Fruit fly (Drosophila melanogaster): ENCODE measurements around the gene svp.

svp gene

dm6 chr3R:12352003-12352402 lies 93.5 kb downstream of the svp start, which contains the start of gene CG10041:
Gene CG10041, minus strand, starts transcription at chr3R:12352103.
- no peak for TF ChIP-seq CG9705 (GFP tag; optimal IDR thresholded peaks at IDR 0.05)
- TF ChIP-seq dl (GFP tag; optimal IDR thresholded peaks at IDR 0.05; ENCODE audit: insufficient read depth in 1 of 2, partially characterized antibody in 2 of 2) = no peak
- TF ChIP-seq br (GFP tag; optimal IDR thresholded peaks at IDR 0.05) = no peak
- TF ChIP-seq Vsx2 (GFP tag; optimal IDR thresholded peaks at IDR 0.05; ENCODE audit: partially characterized antibody) = no peak
- TF ChIP-seq Hr83 (GFP tag; optimal IDR thresholded peaks at IDR 0.05; ENCODE audit: poor library complexity, severe bottlenecking) = no peak
- TF ChIP-seq Dfd (GFP tag; optimal IDR thresholded peaks at IDR 0.05) = no peak
- no peak for TF ChIP-seq rgr (GFP tag; optimal IDR thresholded peaks at IDR 0.05)
- TF ChIP-seq foxo (GFP tag; optimal IDR thresholded peaks at IDR 0.05) = no peak
- no peak for TF ChIP-seq h (GFP tag; optimal IDR thresholded peaks at IDR 0.05)
